Fruit fly (Drosophila melanogaster) whole organism, adult: ENCODE measurements around the gene CG13605.

ENCODE experiments used
- CG11617 ChIP-seq: fragments of 200-800 bp; sonication (Bioruptor generic); optimal IDR thresholded peaks from 2 replicates; lab custom pipeline; 2017; ENCODE audit warnings: mild to moderate bottlenecking, missing biosample characterization, missing genetic modification reagents, missing genetic modification characterization
- CG14711 ChIP-seq: fragments of 200-800 bp; sonication (Bioruptor generic); optimal IDR thresholded peaks from 2 replicates; lab custom pipeline; 2018; ENCODE audit warnings: missing biosample characterization, mild to moderate bottlenecking, missing genetic modification characterization, moderate library complexity
- CG7045 ChIP-seq: fragments of 200-800 bp; sonication (Bioruptor generic); optimal IDR thresholded peaks from 2 replicates; lab custom pipeline; 2017; ENCODE audit warnings: missing biosample characterization, mild to moderate bottlenecking, missing genetic modification characterization
- CG7101 ChIP-seq: fragments of 200-800 bp; sonication (Bioruptor generic); optimal IDR thresholded peaks from 2 replicates; lab custom pipeline; 2018; ENCODE audit warnings: missing biosample characterization, mild to moderate bottlenecking, missing genetic modification characterization, moderate library complexity
- Hr96 ChIP-seq: fragments of 200-800 bp; sonication (Bioruptor generic); optimal IDR thresholded peaks from 2 replicates; lab custom pipeline; 2016; ENCODE audit warnings: missing biosample characterization, missing genetic modification characterization
- bab1 ChIP-seq: fragments of 200-800 bp; sonication (Bioruptor generic); optimal IDR thresholded peaks from 3 replicates; lab custom pipeline; 2019; ENCODE audit warnings: missing biosample characterization, mild to moderate bottlenecking, missing genetic modification characterization, moderate library complexity
- cic ChIP-seq: fragments of 200-800 bp; sonication (Bioruptor generic); optimal IDR thresholded peaks from 2 replicates; lab custom pipeline; 2017; ENCODE audit warnings: missing biosample characterization, mild to moderate bottlenecking, missing genetic modification characterization, moderate library complexity
- kay ChIP-seq: fragments of 200-800 bp; sonication (Bioruptor generic); peaks from one replicate; lab custom pipeline; 2016; ENCODE audit warnings: missing biosample characterization, missing genetic modification characterization, borderline replicate concordance
- ovo ChIP-seq: fragments of 200-800 bp; sonication (Bioruptor generic); optimal IDR thresholded peaks from 2 replicates; lab custom pipeline; 2016; ENCODE audit warnings: missing biosample characterization, missing genetic modification characterization

DNA sequence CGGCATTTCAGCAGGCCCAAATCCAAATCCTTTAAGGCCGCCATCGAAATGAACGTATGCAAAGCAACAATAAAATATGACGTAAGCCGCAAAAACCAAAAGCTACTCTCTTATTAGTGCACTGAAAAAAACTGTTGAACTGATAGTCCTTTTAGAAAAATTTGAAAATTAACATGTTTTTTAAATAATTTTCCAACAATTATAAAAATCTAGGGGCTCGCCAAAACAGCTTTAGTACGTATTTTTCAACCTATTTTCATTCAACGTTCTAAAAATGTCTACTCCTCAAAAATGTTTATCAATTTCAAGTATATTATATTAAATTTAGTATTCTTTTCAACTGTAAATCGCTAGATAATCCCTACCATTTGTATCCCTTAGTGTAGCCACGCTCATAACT lies 18.8 kb downstream of the CG13605 start:
- TF ChIP-seq cic, result no peak
- no peak for TF ChIP-seq CG11617 (GFP tag; lab: Kevin White, UChicago)
- TF ChIP-seq CG7101 (tag; lab: Kevin White, UChicago), result no peak
- no peak for TF ChIP-seq ovo
- no peak for TF ChIP-seq bab1 (GFP tag; lab: Kevin White, UChicago)
- TF ChIP-seq kay, result no peak
- TF ChIP-seq CG7045 (GFP tag; lab: Kevin White, UChicago), result no peak
- no peak for TF ChIP-seq CG14711 (tag; lab: Kevin White, UChicago)
- no peak for TF ChIP-seq Hr96 (GFP tag; lab: Kevin White, UChicago)
